Worm (Caenorhabditis elegans): ENCODE measurements around the gene T26G10.3.

The T26G10.3 gene

ce11 chrIII:9413340-9413739 lies at the start of gene T26G10.3:
T26G10.3 (minus strand) TSS chrIII:9413440.
- TF ChIP-seq flt-1 (GFP tag; IDR thresholded peaks at IDR 0.05) = no peak

ce11 chrIII:9461894-9462784 lies 48.9 kb upstream of the T26G10.3 start:
- no peak for TF ChIP-seq ztf-23 (GFP tag; IDR thresholded peaks at IDR 0.05)
- no peak for TF ChIP-seq ztf-29 (GFP tag; IDR thresholded peaks at IDR 0.05)
- no peak for TF ChIP-seq med-1 (GFP tag; optimal IDR thresholded peaks at IDR 0.05; ENCODE audit: insufficient read depth)
- no peak for TF ChIP-seq cog-1 (tag; optimal IDR thresholded peaks at IDR 0.05)
- TF ChIP-seq T22C8.4 (GFP tag; IDR thresholded peaks at IDR 0.05) = no peak
- TF ChIP-seq klf-2 (GFP tag; conservative IDR thresholded peaks at IDR 0.05) = no peak
- TF ChIP-seq ref-1 (GFP tag; conservative IDR thresholded peaks at IDR 0.05) = no peak
- no peak for TF ChIP-seq tab-1 (GFP tag; IDR thresholded peaks at IDR 0.05)
- no peak for TF ChIP-seq flt-1 (GFP tag; IDR thresholded peaks at IDR 0.05)

- TF ChIP-seq T22C8.4 (GFP tag; IDR thresholded peaks at IDR 0.05) (0 out of 2 replicates have a peak, but pooled peaks have one; percentile 21), klf-2 (GFP tag; conservative IDR thresholded peaks at IDR 0.05) (no peak)
Measured at ce11 chrIII:9457192-9458103, 44.2 kb upstream of the T26G10.3 start.

- TF ChIP-seq med-1 (GFP tag; optimal IDR thresholded peaks at IDR 0.05; ENCODE audit: insufficient read depth) (no peak), klf-2 (GFP tag; conservative IDR thresholded peaks at IDR 0.05) (no peak), ztf-29 (GFP tag; IDR thresholded peaks at IDR 0.05) (peak; percentile 69), cog-1 (tag; optimal IDR thresholded peaks at IDR 0.05) (peak; percentile 34), T22C8.4 (GFP tag; IDR thresholded peaks at IDR 0.05) (peak; percentile 82), ref-1 (GFP tag; conservative IDR thresholded peaks at IDR 0.05) (no peak), tab-1 (GFP tag; IDR thresholded peaks at IDR 0.05) (no peak), flt-1 (GFP tag; IDR thresholded peaks at IDR 0.05) (0 out of 2 replicates have a peak, but pooled peaks have one; percentile 43), ztf-23 (GFP tag; IDR thresholded peaks at IDR 0.05) (no peak)
Measured at ce11 chrIII:9455980-9456658, 42.9 kb upstream of the T26G10.3 start, which contains the start of the genes rheb-1 and spk-1. rheb-1 (minus strand) TSS chrIII:9456030. spk-1 (plus strand) TSS chrIII:9456608.

- TF ChIP-seq ztf-29 (GFP tag; IDR thresholded peaks at IDR 0.05) = no peak
- TF ChIP-seq T22C8.4 (GFP tag; IDR thresholded peaks at IDR 0.05) = no peak
- TF ChIP-seq tab-1 (GFP tag; IDR thresholded peaks at IDR 0.05) = no peak
- no peak for TF ChIP-seq cog-1 (tag; optimal IDR thresholded peaks at IDR 0.05)
Measured at ce11 chrIII:9454730-9455129, 41.5 kb upstream of the T26G10.3 start.

ce11 chrIII:9453962-9454361 lies 40.7 kb upstream of the T26G10.3 start, which contains the start of gene F54C8.7:
F54C8.7 (minus strand) TSS chrIII:9454062.
- TF ChIP-seq tab-1 (GFP tag; IDR thresholded peaks at IDR 0.05) (no peak), ztf-23 (GFP tag; IDR thresholded peaks at IDR 0.05) (no peak), ztf-29 (GFP tag; IDR thresholded peaks at IDR 0.05) (no peak), flt-1 (GFP tag; IDR thresholded peaks at IDR 0.05) (no peak), cog-1 (tag; optimal IDR thresholded peaks at IDR 0.05) (no peak), ref-1 (GFP tag; conservative IDR thresholded peaks at IDR 0.05) (no peak), klf-2 (GFP tag; conservative IDR thresholded peaks at IDR 0.05) (no peak), med-1 (GFP tag; optimal IDR thresholded peaks at IDR 0.05; ENCODE audit: insufficient read depth) (no peak), T22C8.4 (GFP tag; IDR thresholded peaks at IDR 0.05) (no peak)

ce11 chrIII:9450933-9451332 lies 37.7 kb upstream of the T26G10.3 start:
- TF ChIP-seq cog-1 (tag; optimal IDR thresholded peaks at IDR 0.05) (no peak), flt-1 (GFP tag; IDR thresholded peaks at IDR 0.05) (no peak), med-1 (GFP tag; optimal IDR thresholded peaks at IDR 0.05; ENCODE audit: insufficient read depth) (no peak), tab-1 (GFP tag; IDR thresholded peaks at IDR 0.05) (no peak), T22C8.4 (GFP tag; IDR thresholded peaks at IDR 0.05) (no peak), ztf-23 (GFP tag; IDR thresholded peaks at IDR 0.05) (no peak), ztf-29 (GFP tag; IDR thresholded peaks at IDR 0.05) (no peak), klf-2 (GFP tag; conservative IDR thresholded peaks at IDR 0.05) (no peak), ref-1 (GFP tag; conservative IDR thresholded peaks at IDR 0.05) (no peak)

- TF ChIP-seq flt-1 (GFP tag; IDR thresholded peaks at IDR 0.05) = no peak
- no peak for TF ChIP-seq klf-2 (GFP tag; conservative IDR thresholded peaks at IDR 0.05)
- no peak for TF ChIP-seq ztf-29 (GFP tag; IDR thresholded peaks at IDR 0.05)
Measured at ce11 chrIII:9449831-9450230, 36.6 kb upstream of the T26G10.3 start, which contains the start of gene F54C8.6. F54C8.6 (minus strand) TSS chrIII:9449931.

- peak; percentile 75; the same call in 1 of the 2 replicates for TF ChIP-seq flt-1 (GFP tag; IDR thresholded peaks at IDR 0.05)
Measured at ce11 chrIII:9447634-9448033, 34.4 kb upstream of the T26G10.3 start.
